Worm (Caenorhabditis elegans) whole organism, L3 larva: ENCODE measurements around the gene nduc-2.

Experiments used
- jun-1 ChIP-seq: fragments of 150-350 bp; optimal IDR thresholded peaks from 2 replicates; lab custom pipeline; 2014; ENCODE audit warnings: missing biosample characterization, missing genetic modification reagents, missing genetic modification characterization
- nfya-1 ChIP-seq: sonication (generic microtip); optimal IDR thresholded peaks from 2 replicates; lab custom pipeline; 2017; ENCODE audit warnings: missing genetic modification characterization, mild to moderate bottlenecking, missing compliant biosample characterization, antibody characterized with exemption, moderate library complexity; ENCODE audit not compliant: insufficient read depth
- nhr-12 ChIP-seq: fragments of 150-350 bp; optimal IDR thresholded peaks from 2 replicates; lab custom pipeline; 2014; ENCODE audit warnings: missing biosample characterization, missing genetic modification characterization
- nhr-28 ChIP-seq: fragments of 150-350 bp; optimal IDR thresholded peaks from 2 replicates; lab custom pipeline; 2014; ENCODE audit warnings: missing biosample characterization, missing genetic modification characterization
- nhr-67 ChIP-seq: fragments of 150-350 bp; optimal IDR thresholded peaks from 2 replicates; lab custom pipeline; 2014; ENCODE audit warnings: missing biosample characterization, missing genetic modification characterization
- nhr-77 ChIP-seq: fragments of 150-350 bp; optimal IDR thresholded peaks from 2 replicates; lab custom pipeline; 2014; ENCODE audit warnings: missing biosample characterization, missing genetic modification characterization
- tbx-2 ChIP-seq: sonication (generic microtip); optimal IDR thresholded peaks from 2 replicates; lab custom pipeline; 2016; ENCODE audit warnings: mild to moderate bottlenecking, missing genetic modification characterization, missing compliant biosample characterization
- unc-39 ChIP-seq: sonication (generic microtip); optimal IDR thresholded peaks from 4 replicates; lab custom pipeline; 2017; ENCODE audit warnings: missing biosample characterization, missing genetic modification characterization

DNA sequence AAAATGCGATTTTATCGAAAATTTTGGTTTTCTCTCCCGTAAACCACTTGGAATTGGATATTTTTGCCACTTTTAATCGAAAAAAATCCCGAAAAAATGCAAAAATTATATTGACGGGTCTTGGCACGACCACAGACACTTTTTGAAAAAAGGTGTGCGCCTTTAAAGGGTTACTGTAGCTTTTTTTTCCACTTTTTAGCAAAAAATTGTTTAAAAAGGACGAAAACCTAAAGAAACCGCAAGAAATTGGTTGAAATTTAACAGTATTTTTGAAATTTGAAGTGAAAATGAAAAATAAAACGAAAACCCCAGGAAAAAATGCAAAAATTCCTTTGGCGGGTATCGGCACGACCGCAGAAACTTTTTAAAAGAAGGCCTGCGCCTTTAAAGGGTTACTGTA lies 4.8 kb upstream of the nduc-2 start:
- TF ChIP-seq nhr-12 (tag; lab: Kevin White, UChicago) (no peak), nfya-1 (no peak), nhr-28 (tag; lab: Kevin White, UChicago) (no peak), nhr-77 (tag; lab: Kevin White, UChicago) (no peak), nhr-67 (tag; lab: Kevin White, UChicago) (no peak), tbx-2 (no peak), unc-39 (tag; lab: Kevin White, UChicago) (no peak), jun-1 (tag; lab: Kevin White, UChicago) (no peak)
